Fruit fly (Drosophila melanogaster) whole organism, embryonic: ENCODE measurements around the gene Shawn.

Source experiments
- CG14050 ChIP-seq: fragments of 200-800 bp; sonication (Bioruptor generic); IDR thresholded peaks from 3 replicates; pipeline ENCODE4 v1.3.6; 2022; ENCODE audit warnings: missing biosample characterization, missing genetic modification characterization
- CG2712 ChIP-seq: fragments of 200-800 bp; optimal IDR thresholded peaks from 3 replicates; lab custom pipeline; 2019; ENCODE audit warnings: missing biosample characterization, mild to moderate bottlenecking, missing genetic modification characterization, moderate library complexity
- CG3065 ChIP-seq: fragments of 200-800 bp; sonication (Bioruptor generic); optimal IDR thresholded peaks from 2 replicates; lab custom pipeline; 2016; ENCODE audit warnings: missing biosample characterization, missing genetic modification characterization
- CG7987 ChIP-seq: fragments of 200-800 bp; sonication (Bioruptor generic); optimal IDR thresholded peaks from 2 replicates; lab custom pipeline; 2018; ENCODE audit warnings: missing biosample characterization, mild to moderate bottlenecking, missing genetic modification characterization, moderate library complexity
- CTCF ChIP-seq: fragments of 200-800 bp; sonication (Bioruptor generic); optimal IDR thresholded peaks from 2 replicates; lab custom pipeline; 2017; ENCODE audit warnings: missing biosample characterization, mild to moderate bottlenecking, missing genetic modification characterization, moderate library complexity
- Kr ChIP-seq: fragments of 200-800 bp; sonication (Bioruptor generic); optimal IDR thresholded peaks from 2 replicates; lab custom pipeline; 2017; ENCODE audit warnings: missing biosample characterization, mild to moderate bottlenecking, missing genetic modification characterization
- Optix ChIP-seq: fragments of 200-800 bp; sonication (Bioruptor generic); IDR thresholded peaks from 3 replicates; pipeline ENCODE4 v1.3.6; 2022; ENCODE audit warnings: missing biosample characterization, missing genetic modification characterization
- bab2 ChIP-seq: fragments of 200-800 bp; sonication (Bioruptor generic); optimal IDR thresholded peaks from 2 replicates; lab custom pipeline; 2016; ENCODE audit warnings: missing biosample characterization, missing genetic modification characterization
- nerfin-1 ChIP-seq: fragments of 200-800 bp; sonication (Bioruptor generic); optimal IDR thresholded peaks from 3 replicates; lab custom pipeline; 2019; ENCODE audit warnings: missing biosample characterization, mild to moderate bottlenecking, missing genetic modification characterization, moderate library complexity
- pho ChIP-seq: fragments of 200-800 bp; sonication (Bioruptor generic); optimal IDR thresholded peaks from 2 replicates; lab custom pipeline; 2016; ENCODE audit warnings: missing biosample characterization, missing genetic modification characterization
- rib ChIP-seq: fragments of 200-800 bp; sonication (Bioruptor generic); IDR thresholded peaks from 2 replicates; pipeline ENCODE4 v1.3.6; 2022; ENCODE audit warnings: missing biosample characterization, missing genetic modification characterization
- sqz ChIP-seq: fragments of 200-800 bp; sonication (Bioruptor generic); optimal IDR thresholded peaks from 3 replicates; lab custom pipeline; 2018; ENCODE audit warnings: missing biosample characterization, mild to moderate bottlenecking, missing genetic modification characterization
- usp ChIP-seq: fragments of >200 bp; optimal IDR thresholded peaks from 2 replicates; lab custom pipeline; 2017; ENCODE audit warnings: missing biosample characterization, missing genetic modification characterization

dm6 chrX:19663196-19663858 lies 52.0 kb downstream of the Shawn start:
- TF ChIP-seq sqz (GFP tag; lab: Kevin White, UChicago) (no peak), CTCF (GFP tag; lab: Kevin White, UChicago) (no peak), CG14050 (GFP tag; lab: Robert Waterston, UW) (no peak), rib (GFP tag; lab: Robert Waterston, UW) (no peak), Kr (GFP tag; lab: Kevin White, UChicago) (no peak), bab2 (GFP tag; lab: Kevin White, UChicago) (no peak), CG2712 (tag; lab: Kevin White, UChicago) (peak; percentile 58), nerfin-1 (tag; lab: Kevin White, UChicago) (peak; percentile 44), CG3065 (GFP tag; lab: Kevin White, UChicago) (no peak), Optix (no peak), pho (GFP tag; lab: Kevin White, UChicago) (no peak), usp (GFP tag; lab: Kevin White, UChicago) (no peak), CG7987 (GFP tag; lab: Kevin White, UChicago) (no peak)
